Comparison of ENCODE assay signal across 4 worm cellular contexts in the genomic region with DNA sequence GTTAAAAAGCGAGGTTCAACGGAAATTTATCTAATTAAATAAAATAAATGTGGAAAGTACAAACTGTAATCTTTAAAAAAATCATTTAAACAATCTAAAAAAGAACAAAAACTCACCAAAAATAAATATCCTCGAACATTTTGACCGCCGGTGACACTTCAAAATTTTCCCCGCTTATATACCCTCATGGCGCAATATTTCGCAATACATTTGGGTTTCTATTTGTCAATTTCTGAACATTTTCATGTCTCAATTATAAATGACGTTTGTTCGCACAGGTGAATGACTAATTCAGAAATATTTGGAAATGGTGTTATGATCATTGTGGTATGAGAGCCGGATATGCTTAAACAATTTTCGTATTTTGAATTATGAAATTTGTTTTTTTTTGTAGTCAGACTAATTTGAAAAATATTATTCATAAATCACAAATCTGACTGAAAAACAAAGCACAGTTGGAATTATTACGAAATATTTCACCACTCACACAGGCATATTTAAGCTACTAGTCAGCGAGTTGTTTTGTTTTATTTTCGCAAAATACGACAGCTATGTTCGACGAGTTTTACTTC.
TF ChIP-seq lines count a peak whose summit lies in the region.

A gene (minus strand): TSS at position 169 of the 572 bp plus-strand sequence.
A gene (plus strand): TSS at position 329 of the 572 bp plus-strand sequence.

TF ChIP-seq in whole organism, L1 larva, 84 proteins besides CTCF, POLR2A, EP300 and RAD21:
- no peak for TF ChIP-seq tlp-1 (tag; optimal IDR thresholded peaks at IDR 0.05; lab: Kevin White, UChicago)
- peak; percentile 27 for TF ChIP-seq nhr-47 (tag; optimal IDR thresholded peaks at IDR 0.05; lab: Kevin White, UChicago)
- no peak for TF ChIP-seq unc-86 (tag; optimal IDR thresholded peaks at IDR 0.05; lab: Kevin White, UChicago)
- TF ChIP-seq nhr-237 (tag; optimal IDR thresholded peaks at IDR 0.05; lab: Kevin White, UChicago): peak; percentile 10
- peak; percentile 99 for TF ChIP-seq zip-4 (GFP tag; optimal IDR thresholded peaks at IDR 0.05; lab: Kevin White, UChicago)
- peak; percentile 20 for TF ChIP-seq skn-1 (tag; optimal IDR thresholded peaks at IDR 0.05; lab: Kevin White, UChicago)
- peak; percentile 46 for TF ChIP-seq fkh-8 (tag; optimal IDR thresholded peaks at IDR 0.05; lab: Kevin White, UChicago)
- TF ChIP-seq lsy-2 (tag; optimal IDR thresholded peaks at IDR 0.05; lab: Kevin White, UChicago): peak in 1 of 2 experiments; percentile 35
- TF ChIP-seq aly-2 (tag; optimal IDR thresholded peaks at IDR 0.05; lab: Kevin White, UChicago): no peak
- no peak for TF ChIP-seq rnt-1 (tag; optimal IDR thresholded peaks at IDR 0.05; lab: Kevin White, UChicago)
- peak; percentile 19 for TF ChIP-seq ceh-90 (tag; optimal IDR thresholded peaks at IDR 0.05; lab: Kevin White, UChicago)
- peak; percentile 7 for TF ChIP-seq zag-1 (tag; optimal IDR thresholded peaks at IDR 0.05; lab: Kevin White, UChicago)
- TF ChIP-seq nhr-71 (tag; optimal IDR thresholded peaks at IDR 0.05; lab: Kevin White, UChicago): peak; percentile 57
- TF ChIP-seq isw-1 (GFP tag; IDR thresholded peaks at IDR 0.05; lab: Robert Waterston, UW): 0 out of 2 replicates have a peak, but pooled peaks have one; percentile 3
- peak in 1 of 2 experiments; percentile 1 for TF ChIP-seq efl-1 (optimal IDR thresholded peaks at IDR 0.05; lab: Kevin White, UChicago)
- peak; percentile 20 to 90 for TF ChIP-seq efl-1 (GFP tag; optimal IDR thresholded peaks at IDR 0.05 in 1 of 2; lab: Kevin White, UChicago)
TF ChIP-seq in whole organism, L1 larva: peak in this region for 11.

TF ChIP-seq in whole organism, L2 larva, 48 proteins besides CTCF, POLR2A, EP300 and RAD21:
- TF ChIP-seq ztf-1 (GFP tag; conservative IDR thresholded peaks at IDR 0.05; lab: Robert Waterston, UW): no peak
- no peak for TF ChIP-seq lin-39 (tag; optimal IDR thresholded peaks at IDR 0.05; lab: Kevin White, UChicago)
- peak; percentile 2 for TF ChIP-seq fos-1 (tag; optimal IDR thresholded peaks at IDR 0.05; lab: Kevin White, UChicago)
- peak; percentile 100 for TF ChIP-seq nhr-129 (tag; optimal IDR thresholded peaks at IDR 0.05; lab: Kevin White, UChicago)
- no peak for TF ChIP-seq mbf-1 (tag; optimal IDR thresholded peaks at IDR 0.05; lab: Kevin White, UChicago)
- peak; percentile 35 for TF ChIP-seq unc-55 (GFP tag; optimal IDR thresholded peaks at IDR 0.05; lab: Kevin White, UChicago)
- TF ChIP-seq C34F6.9 (tag; optimal IDR thresholded peaks at IDR 0.05; lab: Kevin White, UChicago): peak; percentile 24
TF ChIP-seq in whole organism, L2 larva: peak in this region for 4.

TF ChIP-seq in whole organism, L4 larva, 104 proteins besides CTCF, POLR2A, EP300 and RAD21:
- TF ChIP-seq snpc-1.2 (GFP tag; IDR thresholded peaks at IDR 0.05; lab: Robert Waterston, UW) (no peak), nhr-111 (GFP tag; optimal IDR thresholded peaks at IDR 0.05; lab: Kevin White, UChicago) (no peak), dmd-8 (GFP tag; IDR thresholded peaks at IDR 0.05; lab: Robert Waterston, UW) (no peak), mxl-3 (GFP tag; optimal IDR thresholded peaks at IDR 0.05; lab: Kevin White, UChicago) (no peak), T20F7.1 (GFP tag; optimal IDR thresholded peaks at IDR 0.05; lab: Kevin White, UChicago) (peak; percentile 31), zip-2 (tag; optimal IDR thresholded peaks at IDR 0.05; lab: Kevin White, UChicago) (peak; percentile 100), nhr-48 (tag; optimal IDR thresholded peaks at IDR 0.05; lab: Kevin White, UChicago) (no peak), Y48G9A.11 (GFP tag; IDR thresholded peaks at IDR 0.05; lab: Robert Waterston, UW) (no peak), dmd-6 (GFP tag; IDR thresholded peaks at IDR 0.05; lab: Robert Waterston, UW) (peak; percentile 62), ces-1 (GFP tag; optimal IDR thresholded peaks at IDR 0.05; lab: Kevin White, UChicago) (no peak), pqm-1 (tag; optimal IDR thresholded peaks at IDR 0.05; lab: Kevin White, UChicago) (peak; percentile 12), nhr-11 (tag; optimal IDR thresholded peaks at IDR 0.05; lab: Kevin White, UChicago) (peak; percentile 46), ztf-7 (tag; optimal IDR thresholded peaks at IDR 0.05; lab: Kevin White, UChicago) (peak; percentile 98), snpc-4 (tag; optimal IDR thresholded peaks at IDR 0.05; lab: Kevin White, UChicago) (no peak), aha-1 (tag; lab: Kevin White, UChicago) (no peak), Y75B8A.6 (GFP tag; IDR thresholded peaks at IDR 0.05; lab: Robert Waterston, UW) (no peak), unc-62 (GFP tag; optimal IDR thresholded peaks at IDR 0.05 in 1 of 2; lab: Kevin White, UChicago) (peak in 1 of 2 experiments; percentile 14), unc-62 (tag; optimal IDR thresholded peaks at IDR 0.05; lab: Kevin White, UChicago) (no peak), lin-38 (GFP tag; IDR thresholded peaks at IDR 0.05; lab: Robert Waterston, UW) (no peak), dpl-1 (GFP tag; optimal IDR thresholded peaks at IDR 0.05; lab: Kevin White, UChicago) (peak; percentile 7), nhr-28 (tag; optimal IDR thresholded peaks at IDR 0.05; lab: Kevin White, UChicago) (peak; percentile 18), dve-1 (tag; optimal IDR thresholded peaks at IDR 0.05; lab: Kevin White, UChicago; ENCODE audit: insufficient read depth) (peak; percentile 59)

TF ChIP-seq in whole organism, young adult, 124 proteins besides CTCF, POLR2A, EP300 and RAD21:
- TF ChIP-seq nfya-1 (tag; optimal IDR thresholded peaks at IDR 0.05; lab: Kevin White, UChicago; ENCODE audit: borderline replicate concordance, insufficient read depth) (no peak), unc-62 (GFP tag; optimal IDR thresholded peaks at IDR 0.05; lab: Kevin White, UChicago) (peak; percentile 51), nhr-80 (tag; optimal IDR thresholded peaks at IDR 0.05; lab: Kevin White, UChicago) (peak; percentile 30), T07F8.4 (tag; optimal IDR thresholded peaks at IDR 0.05; lab: Kevin White, UChicago) (no peak), cebp-1 (GFP tag; IDR thresholded peaks at IDR 0.05; lab: Robert Waterston, UW) (peak; percentile 98), cebp-1 (tag; optimal IDR thresholded peaks at IDR 0.05; lab: Kevin White, UChicago) (peak; percentile 100), attf-5 (GFP tag; optimal IDR thresholded peaks at IDR 0.05; lab: Kevin White, UChicago) (peak; percentile 35), cebp-2 (GFP tag; IDR thresholded peaks at IDR 0.05; lab: Robert Waterston, UW) (peak; percentile 85; the same call in 1 of the 2 replicates)
